Worm (Caenorhabditis elegans) whole organism, L1 larva: ENCODE data around the gene paf-2.
"Not testable (repeated sequence)": the region's sequence is repeated elsewhere in the genome, so short reads cannot be mapped to it uniquely, and the experiment has no call there.

ENCODE experiments used
- grh-1 ChIP-seq: fragments of 200-800 bp; sonication (Bioruptor generic); IDR thresholded peaks from 2 replicates; pipeline ENCODE4 v1.3.6; 2022; ENCODE audit warnings: missing genetic modification reagents, missing genetic modification characterization, missing compliant biosample characterization
- sptf-1 ChIP-seq: fragments of 150-350 bp; optimal IDR thresholded peaks from 2 replicates; lab custom pipeline; 2014; ENCODE audit warnings: missing biosample characterization, missing genetic modification characterization
- unc-130 ChIP-seq: fragments of 150-350 bp; optimal IDR thresholded peaks from 2 replicates; lab custom pipeline; 2017; ENCODE audit warnings: missing biosample characterization, missing genetic modification characterization, inconsistent platforms

DNA sequence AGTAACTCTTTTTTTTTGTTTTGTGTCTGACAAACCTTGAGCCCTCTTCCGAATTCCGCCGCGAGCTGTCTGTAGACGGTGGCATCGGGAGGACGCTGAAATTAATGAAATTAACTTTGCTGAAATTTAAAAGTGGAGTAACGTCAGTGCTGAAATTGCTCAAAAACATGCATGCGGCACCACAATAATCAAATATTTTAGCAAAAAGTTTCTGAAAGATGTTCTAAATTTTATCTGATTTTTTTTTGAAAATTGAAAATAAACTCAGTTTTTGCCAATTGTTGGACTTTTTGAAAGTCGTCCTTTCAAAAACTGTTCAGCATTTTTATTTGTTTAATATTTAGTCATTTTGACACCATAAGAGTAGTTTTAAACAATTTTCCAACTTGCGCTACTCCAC, 38.4 kb upstream of the paf-2 start, which contains the start of gene cst-2:
- TF ChIP-seq unc-130 (tag; lab: Kevin White, UChicago); grh-1 (GFP tag; lab: Robert Waterston, UW); sptf-1: not testable (repeated sequence)
